Fruit fly (Drosophila melanogaster) whole organism, embryonic: Measurements from ENCODE around the gene CG4701.

Experiments
- Ada2b ChIP-seq: fragments of 200-800 bp; sonication (Bioruptor generic); IDR thresholded peaks from 2 replicates; pipeline ENCODE4 v1.3.6; 2022; ENCODE audit warnings: missing biosample characterization, missing genetic modification characterization
- CG30403 ChIP-seq: fragments of 200-800 bp; sonication (Bioruptor generic); optimal IDR thresholded peaks from 3 replicates; lab custom pipeline; 2016; ENCODE audit warnings: missing biosample characterization, missing genetic modification characterization
- GATAe ChIP-seq: fragments of 200-800 bp; sonication (Bioruptor generic); conservative IDR thresholded peaks from 2 replicates; pipeline ENCODE4 v1.3.6; 2022; ENCODE audit warnings: missing biosample characterization, missing genetic modification characterization
- Jarid2 ChIP-seq: fragments of 200-800 bp; sonication (Bioruptor generic); optimal IDR thresholded peaks from 3 replicates; lab custom pipeline; 2017; ENCODE audit warnings: mild to moderate bottlenecking, missing biosample characterization, missing genetic modification reagents, missing genetic modification characterization
- Lpt ChIP-seq: fragments of >200 bp; optimal IDR thresholded peaks from 2 replicates; lab custom pipeline; 2018; ENCODE audit warnings: missing biosample characterization, missing genetic modification characterization
- Oaz ChIP-seq: fragments of 200-800 bp; sonication (Bioruptor generic); IDR thresholded peaks from 2 replicates; pipeline ENCODE4 v1.3.6; 2022; ENCODE audit warnings: missing biosample characterization, missing genetic modification characterization
- en ChIP-seq: fragments of 200-800 bp; sonication (Bioruptor generic); optimal IDR thresholded peaks from 2 replicates; lab custom pipeline; 2016; ENCODE audit warnings: missing biosample characterization, missing genetic modification characterization
- pan ChIP-seq, 4 experiments: fragments of >200 bp in 3 of 4; fragments of 200-800 bp in 1 of 4; sonication (Bioruptor generic) in 1 of 4; optimal IDR thresholded peaks in 3 of 4; IDR thresholded peaks in 1 of 4; 2 replicates each; pipeline versions ENCODE4 v1.3.6 to Lab custom; 2017 to 2022; ENCODE audit warnings: missing biosample characterization in 2 of 4, missing genetic modification characterization in 2 of 4, mixed read lengths in 1 of 4
- pnt ChIP-seq: fragments of 200-800 bp; sonication (Bioruptor generic); optimal IDR thresholded peaks from 3 replicates; lab custom pipeline; 2016; ENCODE audit warnings: missing biosample characterization, missing genetic modification characterization
- run ChIP-seq: fragments of 200-800 bp; sonication (Bioruptor generic); optimal IDR thresholded peaks from 3 replicates; lab custom pipeline; 2018; ENCODE audit warnings: missing biosample characterization, mild to moderate bottlenecking, missing genetic modification characterization
- zen ChIP-seq: fragments of 200-800 bp; sonication (Bioruptor generic); optimal IDR thresholded peaks from 3 replicates; lab custom pipeline; 2018; ENCODE audit warnings: missing biosample characterization, mild to moderate bottlenecking, missing genetic modification characterization, moderate library complexity
- zen2 ChIP-seq: fragments of 200-800 bp; sonication (Bioruptor generic); IDR thresholded peaks from 3 replicates; pipeline ENCODE4 v1.3.6; 2022; ENCODE audit warnings: missing biosample characterization, missing genetic modification characterization; ENCODE audit not compliant: partially characterized antibody

The CG4701 gene

DNA sequence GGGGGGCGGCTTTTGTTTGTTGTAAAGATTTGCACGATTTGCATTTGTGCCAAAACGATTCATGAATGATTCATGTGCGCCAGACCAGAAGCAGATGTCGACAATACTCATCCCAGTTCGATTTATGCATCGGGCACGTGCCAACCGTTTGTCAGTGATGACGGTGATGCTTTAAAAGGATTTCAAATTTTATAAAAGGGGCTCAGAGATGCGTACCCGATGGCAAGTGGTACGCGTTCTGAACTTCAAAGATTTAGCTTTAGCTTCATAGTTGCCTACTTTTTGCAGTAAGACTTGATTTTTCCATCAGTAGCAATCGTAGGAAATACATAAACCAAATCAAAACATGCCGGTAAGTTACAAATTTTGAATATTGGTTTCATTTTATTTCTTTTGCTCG is 44.8 kb downstream of the CG4701 start, which contains the start of gene CG33309:
Gene CG33309 (plus strand): TSS at position 301 of the 400 bp plus-strand sequence.
- TF ChIP-seq GATAe (GFP tag; lab: Robert Waterston, UW) (no peak), zen (no peak), pan (optimal IDR thresholded peaks at IDR 0.05; lab: Kevin White, UChicago) (no peak), pan (GFP tag; optimal IDR thresholded peaks at IDR 0.05 in 1 of 2, IDR thresholded peaks at IDR 0.05 in 1 of 2) (no peak), Jarid2 (GFP tag; lab: Kevin White, UChicago) (no peak), CG30403 (no peak), zen2 (GFP tag; lab: Robert Waterston, UW) (no peak), Ada2b (GFP tag; lab: Robert Waterston, UW) (no peak), Oaz (GFP tag; lab: Robert Waterston, UW) (no peak), Lpt (GFP tag; lab: Kevin White, UChicago) (no peak), en (GFP tag; lab: Kevin White, UChicago) (no peak), run (tag; lab: Kevin White, UChicago) (no peak), pnt (GFP tag; lab: Kevin White, UChicago) (no peak)
